Worm (Caenorhabditis elegans): ENCODE measurements around the gene taf-11.3.

DNA sequence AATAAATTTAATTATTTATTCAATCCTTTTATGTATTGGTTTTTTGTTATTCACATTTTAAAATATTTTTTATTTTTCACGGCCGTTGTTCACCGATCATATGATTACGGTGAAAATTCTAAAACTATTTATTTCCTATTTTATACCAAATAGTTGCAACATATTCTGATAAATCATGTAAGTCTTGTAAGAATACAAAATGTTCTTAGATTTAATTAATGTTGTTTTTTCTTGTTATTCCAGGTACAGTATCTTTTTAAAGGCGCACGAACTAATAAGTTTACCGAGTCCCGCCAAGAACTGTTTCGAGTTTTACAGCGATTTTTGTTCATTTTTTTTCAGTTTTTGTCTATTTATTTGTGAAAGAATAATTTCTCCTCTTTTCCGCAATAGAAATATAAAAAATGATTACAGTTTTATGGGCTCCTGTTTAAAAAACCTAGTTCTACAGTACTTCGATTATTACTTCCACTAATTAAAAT, 35.4 kb downstream of the taf-11.3 start, which contains the start of gene D2045.5:
- no peak for TF ChIP-seq aly-2 (tag; optimal IDR thresholded peaks at IDR 0.05)
- no peak for TF ChIP-seq fkh-8 (tag; optimal IDR thresholded peaks at IDR 0.05)
